Fruit fly (Drosophila melanogaster): Measurements from ENCODE around the gene CG7600.
A peak's percentile ranks its signal among the peaks of the same experiment; 100 is the strongest.

Gene CG7600

dm6 chr3L:11214406-11215243 lies 4.0 kb downstream of the CG7600 start, which contains the start of gene CG42671 (continued):
- TF ChIP-seq CG8765 (GFP tag; IDR thresholded peaks at IDR 0.05) (no peak), lbe (GFP tag; optimal IDR thresholded peaks at IDR 0.05) (peak; percentile 49), bowl (GFP tag; IDR thresholded peaks at IDR 0.05) (no peak), Awh (GFP tag; IDR thresholded peaks at IDR 0.05) (no peak), ase (GFP tag; IDR thresholded peaks at IDR 0.05) (no peak), sens-2 (GFP tag; IDR thresholded peaks at IDR 0.05) (no peak), CG10431 (GFP tag; optimal IDR thresholded peaks at IDR 0.05) (no peak), odd (GFP tag; optimal IDR thresholded peaks at IDR 0.05) (no peak), CG9932 (GFP tag; IDR thresholded peaks at IDR 0.05) (no peak), MTF-1 (GFP tag; optimal IDR thresholded peaks at IDR 0.05; ENCODE audit: borderline replicate concordance) (no peak), cad (GFP tag; optimal IDR thresholded peaks at IDR 0.05) (no peak), ranshi (GFP tag; IDR thresholded peaks at IDR 0.05) (no peak), CG1529 (GFP tag; optimal IDR thresholded peaks at IDR 0.05) (no peak), H2.0 (GFP tag; IDR thresholded peaks at IDR 0.05) (no peak), CG17829 (tag; optimal IDR thresholded peaks at IDR 0.05) (peak; percentile 6), HmgD (GFP tag; optimal IDR thresholded peaks at IDR 0.05) (no peak), CG9727 (GFP tag; optimal IDR thresholded peaks at IDR 0.05) (no peak), CG15601 (tag; optimal IDR thresholded peaks at IDR 0.05) (no peak), fru (optimal IDR thresholded peaks at IDR 0.05) (no peak), rib (GFP tag; IDR thresholded peaks at IDR 0.05) (peak; percentile 71), grau (tag; optimal IDR thresholded peaks at IDR 0.05) (no peak), psq (GFP tag; optimal IDR thresholded peaks at IDR 0.05) (no peak), Lhr (GFP tag; optimal IDR thresholded peaks at IDR 0.05) (no peak), Hmx (GFP tag; optimal IDR thresholded peaks at IDR 0.05) (no peak), C15 (GFP tag; IDR thresholded peaks at IDR 0.05) (no peak), CG18011 (GFP tag; optimal IDR thresholded peaks at IDR 0.05) (no peak), CG17912 (GFP tag; optimal IDR thresholded peaks at IDR 0.05) (no peak), Sry-δ (GFP tag; optimal IDR thresholded peaks at IDR 0.05) (no peak), salm (tag; optimal IDR thresholded peaks at IDR 0.05) (no peak), sqz (GFP tag; optimal IDR thresholded peaks at IDR 0.05) (peak; percentile 99), Nf-YC (tag; optimal IDR thresholded peaks at IDR 0.05) (peak; percentile 46), Fer1 (GFP tag; optimal IDR thresholded peaks at IDR 0.05) (no peak), row (GFP tag; IDR thresholded peaks at IDR 0.05) (peak; percentile 40; the same call in 1 of the 3 replicates), amos (GFP tag; IDR thresholded peaks at IDR 0.05; ENCODE audit: partially characterized antibody) (no peak), insv (GFP tag; optimal IDR thresholded peaks at IDR 0.05) (peak in 1 of 2 experiments; percentile 92), CG12391 (tag; optimal IDR thresholded peaks at IDR 0.05) (peak; percentile 28), CG3163 (GFP tag; optimal IDR thresholded peaks at IDR 0.05) (no peak), lmd (GFP tag; IDR thresholded peaks at IDR 0.05) (no peak), sisA (GFP tag; IDR thresholded peaks at IDR 0.05) (no peak), Aef1 (GFP tag; IDR thresholded peaks at IDR 0.05) (no peak), CG1603 (tag; optimal IDR thresholded peaks at IDR 0.05) (peak; percentile 17), pzg (GFP tag; optimal IDR thresholded peaks at IDR 0.05) (peak; percentile 39), MESR4 (GFP tag; optimal IDR thresholded peaks at IDR 0.05) (peak; percentile 8), emc (GFP tag; optimal IDR thresholded peaks at IDR 0.05) (no peak), z (GFP tag; IDR thresholded peaks at IDR 0.05) (no peak), CG7357 (GFP tag; IDR thresholded peaks at IDR 0.05) (no peak), Oaz (GFP tag; IDR thresholded peaks at IDR 0.05) (no peak), jumu (GFP tag; optimal IDR thresholded peaks at IDR 0.05) (no peak), tio (GFP tag; optimal IDR thresholded peaks at IDR 0.05) (no peak), Tbp (GFP tag; optimal IDR thresholded peaks at IDR 0.05) (no peak), NfI (GFP tag; optimal IDR thresholded peaks at IDR 0.05) (peak; percentile 4)
